Comparison of ENCODE assay signal across 6 worm cellular contexts in genomic region chrII:4579375-4579774, ce11.
TF ChIP-seq lines count a peak whose summit lies in the region.

No protein-coding gene starts in this region.

TF ChIP-seq in whole organism, L1 larva, 84 proteins besides CTCF, POLR2A, EP300 and RAD21:
- TF ChIP-seq lin-14 (GFP tag; optimal IDR thresholded peaks at IDR 0.05; lab: Kevin White, UChicago): peak; percentile 28
- no peak for TF ChIP-seq lin-39 (tag; optimal IDR thresholded peaks at IDR 0.05; lab: Kevin White, UChicago)

TF ChIP-seq in whole organism, L2 larva, 48 proteins besides CTCF, POLR2A, EP300 and RAD21:
- peak; percentile 62 for TF ChIP-seq mab-5 (tag; optimal IDR thresholded peaks at IDR 0.05; lab: Kevin White, UChicago)
- TF ChIP-seq nhr-6 (tag; optimal IDR thresholded peaks at IDR 0.05; lab: Kevin White, UChicago): no peak

TF ChIP-seq in whole organism, L3 larva, 47 proteins besides CTCF, POLR2A, EP300 and RAD21:
- peak; percentile 58 for TF ChIP-seq unc-62 (GFP tag; optimal IDR thresholded peaks at IDR 0.05; lab: Kevin White, UChicago)
- no peak for TF ChIP-seq nhr-28 (tag; optimal IDR thresholded peaks at IDR 0.05; lab: Kevin White, UChicago)

TF ChIP-seq in whole organism, early embryonic, 17 proteins besides CTCF, POLR2A, EP300 and RAD21:
- TF ChIP-seq ama-1 (optimal IDR thresholded peaks at IDR 0.05; lab: Kevin White, UChicago): no peak
- TF ChIP-seq flt-1 (GFP tag; IDR thresholded peaks at IDR 0.05; lab: Robert Waterston, UW): 0 out of 2 replicates have a peak, but pooled peaks have one; percentile 14
- TF ChIP-seq hmg-4 (GFP tag; optimal IDR thresholded peaks at IDR 0.05; lab: Kevin White, UChicago): no peak
- TF ChIP-seq hmbx-1 (tag; optimal IDR thresholded peaks at IDR 0.05; lab: Kevin White, UChicago): no peak
- no peak for TF ChIP-seq scrt-1 (GFP tag; IDR thresholded peaks at IDR 0.05; lab: Robert Waterston, UW)

TF ChIP-seq in whole organism, late embryonic, 69 proteins besides CTCF, POLR2A, EP300 and RAD21:
- no peak for TF ChIP-seq sox-4 (tag; optimal IDR thresholded peaks at IDR 0.05; lab: Kevin White, UChicago)
- no peak for TF ChIP-seq hlh-30 (tag; optimal IDR thresholded peaks at IDR 0.05; lab: Kevin White, UChicago; ENCODE audit: insufficient read depth)
- no peak for TF ChIP-seq madf-2 (tag; optimal IDR thresholded peaks at IDR 0.05; lab: Kevin White, UChicago)
- peak; percentile 37 for TF ChIP-seq unc-55 (GFP tag; optimal IDR thresholded peaks at IDR 0.05; lab: Kevin White, UChicago)
- no peak for TF ChIP-seq lin-11 (tag; optimal IDR thresholded peaks at IDR 0.05; lab: Kevin White, UChicago)
- TF ChIP-seq ztf-16 (tag; optimal IDR thresholded peaks at IDR 0.05; lab: Kevin White, UChicago): no peak
- no peak for TF ChIP-seq pag-3 (tag; optimal IDR thresholded peaks at IDR 0.05; lab: Kevin White, UChicago; ENCODE audit: borderline replicate concordance)
- no peak for TF ChIP-seq ttx-3 (tag; optimal IDR thresholded peaks at IDR 0.05; lab: Kevin White, UChicago)
- TF ChIP-seq unc-42 (tag; optimal IDR thresholded peaks at IDR 0.05; lab: Kevin White, UChicago): peak; percentile 62
- no peak for TF ChIP-seq ref-2 (tag; optimal IDR thresholded peaks at IDR 0.05; lab: Kevin White, UChicago)
- no peak for TF ChIP-seq syd-9 (tag; optimal IDR thresholded peaks at IDR 0.05; lab: Kevin White, UChicago)
- TF ChIP-seq pha-4 (tag; optimal IDR thresholded peaks at IDR 0.05; lab: Kevin White, UChicago): no peak
- TF ChIP-seq ceh-9 (tag; optimal IDR thresholded peaks at IDR 0.05; lab: Kevin White, UChicago): no peak
- no peak for TF ChIP-seq odd-2 (tag; optimal IDR thresholded peaks at IDR 0.05; lab: Kevin White, UChicago)
- no peak for TF ChIP-seq elt-2 (tag; optimal IDR thresholded peaks at IDR 0.05; lab: Kevin White, UChicago)
- no peak for TF ChIP-seq npax-4 (tag; optimal IDR thresholded peaks at IDR 0.05; lab: Kevin White, UChicago)
- TF ChIP-seq C08G9.2 (tag; optimal IDR thresholded peaks at IDR 0.05; lab: Kevin White, UChicago): no peak
- peak; percentile 63 for TF ChIP-seq unc-3 (GFP tag; conservative IDR thresholded peaks at IDR 0.05; lab: Robert Waterston, UW)
- TF ChIP-seq unc-3 (tag; optimal IDR thresholded peaks at IDR 0.05; lab: Kevin White, UChicago): no peak
- TF ChIP-seq pax-1 (tag; optimal IDR thresholded peaks at IDR 0.05; lab: Kevin White, UChicago): no peak

TF ChIP-seq in whole organism, mixed stage, embryonic, 35 proteins besides CTCF, POLR2A, EP300 and RAD21:
- peak; percentile 85 for TF ChIP-seq ces-1 (GFP tag; optimal IDR thresholded peaks at IDR 0.05; lab: Kevin White, UChicago)
- TF ChIP-seq bed-3 (GFP tag; optimal IDR thresholded peaks at IDR 0.05; lab: Kevin White, UChicago): no peak
- TF ChIP-seq ceh-39 (tag; optimal IDR thresholded peaks at IDR 0.05; lab: Kevin White, UChicago): no peak
- no peak for TF ChIP-seq mls-2 (tag; optimal IDR thresholded peaks at IDR 0.05; lab: Kevin White, UChicago)
- no peak for TF ChIP-seq lin-32 (GFP tag; optimal IDR thresholded peaks at IDR 0.05; lab: Kevin White, UChicago)
- no peak for TF ChIP-seq blmp-1 (tag; optimal IDR thresholded peaks at IDR 0.05; lab: Kevin White, UChicago)
- TF ChIP-seq mep-1 (tag; optimal IDR thresholded peaks at IDR 0.05; lab: Kevin White, UChicago): no peak
- TF ChIP-seq sptf-1 (tag; optimal IDR thresholded peaks at IDR 0.05; lab: Kevin White, UChicago): peak; percentile 60
- peak; percentile 65 for TF ChIP-seq unc-62 (GFP tag; optimal IDR thresholded peaks at IDR 0.05; lab: Kevin White, UChicago)
- TF ChIP-seq ztf-11 (tag; optimal IDR thresholded peaks at IDR 0.05; lab: Kevin White, UChicago): peak; percentile 8
